Worm (Caenorhabditis elegans): Measurements from ENCODE around the gene cutl-21.

cutl-21 gene

DNA sequence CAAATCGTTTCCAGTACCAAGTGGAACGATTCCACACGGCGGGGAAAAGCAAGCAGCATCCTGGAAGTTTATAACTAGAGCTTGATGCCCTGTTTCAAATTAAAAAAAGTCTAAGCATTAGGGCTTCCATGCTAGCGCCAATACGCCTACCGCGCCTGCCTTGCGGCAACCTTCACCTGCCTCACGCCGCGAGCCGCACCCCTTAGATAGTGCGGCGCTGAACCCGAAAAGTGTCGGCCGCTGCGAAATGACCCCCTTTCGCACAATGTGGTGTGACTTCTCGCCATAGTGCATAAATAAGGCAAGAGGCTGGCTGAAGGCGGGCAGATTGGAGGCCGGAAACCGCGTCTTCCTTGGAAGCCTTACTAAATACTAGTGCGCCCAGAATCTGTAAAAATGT lies 17.7 kb upstream of the cutl-21 start (continued):
- TF ChIP-seq K11D2.4 (GFP tag; IDR thresholded peaks at IDR 0.05) = no peak
- no peak for TF ChIP-seq Y67H2A.10 (GFP tag; conservative IDR thresholded peaks at IDR 0.05)
- TF ChIP-seq ceh-91 (GFP tag; IDR thresholded peaks at IDR 0.05) = no peak
- TF ChIP-seq ceh-79 (tag; optimal IDR thresholded peaks at IDR 0.05) = no peak
- TF ChIP-seq gei-17 (GFP tag; optimal IDR thresholded peaks at IDR 0.05) = no peak
- TF ChIP-seq F55B11.4 (tag; optimal IDR thresholded peaks at IDR 0.05; ENCODE audit: borderline replicate concordance, insufficient read depth) = no peak
- TF ChIP-seq sptf-2 (GFP tag; optimal IDR thresholded peaks at IDR 0.05) = no peak

DNA sequence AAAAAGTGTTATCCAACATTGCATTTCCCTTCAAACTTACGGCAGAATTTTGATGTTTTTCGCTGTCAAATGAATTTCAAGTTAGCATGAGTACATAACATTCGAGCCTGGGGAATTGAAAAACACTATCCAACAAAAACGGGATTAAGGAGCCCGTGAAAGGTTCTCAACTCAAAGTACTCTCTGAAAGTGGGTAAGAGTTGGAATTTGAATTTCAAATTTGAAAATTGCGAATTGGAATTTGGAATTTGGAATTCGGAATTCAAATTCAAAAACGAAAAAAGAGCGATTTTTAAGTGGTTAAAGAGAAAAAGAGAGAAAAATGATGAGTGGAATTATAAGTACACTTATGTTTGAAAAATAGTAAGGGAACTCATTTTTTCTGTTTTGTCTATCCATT lies 12.9 kb upstream of the cutl-21 start, which contains the start of the genes C09E10.3 and dgk-1:
C09E10.3 (minus strand) TSS at position 101 of the 400 bp plus-strand sequence.
dgk-1 (minus strand) TSS at position 183 of the 400 bp plus-strand sequence.
- TF ChIP-seq B0261.1 (tag; optimal IDR thresholded peaks at IDR 0.05) (no peak), madf-8 (GFP tag; conservative IDR thresholded peaks at IDR 0.05) (no peak), sptf-2 (GFP tag; optimal IDR thresholded peaks at IDR 0.05) (no peak), bed-1 (GFP tag; IDR thresholded peaks at IDR 0.05) (no peak)

DNA sequence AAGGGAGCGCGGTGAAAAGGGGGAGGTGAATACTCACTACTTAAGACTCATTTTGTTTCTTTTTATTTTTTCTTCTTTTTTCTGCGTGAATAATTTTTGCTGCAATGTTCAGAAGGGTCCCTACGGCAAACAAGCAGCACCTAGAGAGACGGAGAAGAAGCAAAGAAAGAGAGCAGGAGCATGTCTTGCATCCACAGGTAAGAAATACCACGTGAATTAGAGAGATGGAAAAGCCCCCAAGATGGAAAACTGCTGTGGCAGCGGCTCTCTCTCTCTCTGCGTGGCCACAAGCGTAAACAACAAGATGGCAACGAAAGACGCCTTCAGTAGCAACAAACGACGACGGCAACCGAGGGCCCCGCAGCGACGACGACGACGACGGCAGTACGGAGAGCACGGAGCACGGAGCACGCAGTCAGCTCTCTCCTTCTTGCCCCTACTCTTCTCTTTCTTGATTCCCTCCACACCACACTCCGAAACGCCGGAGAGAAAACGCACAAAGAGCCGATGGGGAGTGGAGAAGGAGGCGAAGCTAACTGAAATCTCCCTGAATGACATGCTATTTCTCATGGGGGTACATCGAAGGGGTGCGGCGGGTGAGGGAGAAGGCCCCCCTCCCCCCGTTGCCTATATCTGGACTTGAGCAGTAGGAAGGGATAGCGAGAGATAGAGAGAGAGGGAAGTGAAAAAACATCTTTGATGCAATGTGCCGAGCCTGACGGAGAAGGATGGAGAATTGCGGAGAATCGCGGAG lies 11.3 kb upstream of the cutl-21 start:
- TF ChIP-seq pbrm-1 (GFP tag; IDR thresholded peaks at IDR 0.05) (0 out of 2 replicates have a peak, but pooled peaks have one; percentile 14), nhr-179 (tag; optimal IDR thresholded peaks at IDR 0.05) (no peak), B0035.1 (tag; optimal IDR thresholded peaks at IDR 0.05) (peak; percentile 20), rec-8 (tag; optimal IDR thresholded peaks at IDR 0.05) (no peak), hsf-1 (GFP tag; IDR thresholded peaks at IDR 0.05) (no peak), zfh-2 (GFP tag; conservative IDR thresholded peaks at IDR 0.05) (peak; percentile 95), snpc-4 (GFP tag; optimal IDR thresholded peaks at IDR 0.05) (no peak), snpc-4 (tag; optimal IDR thresholded peaks at IDR 0.05) (peak in 2 of 4 experiments; percentile 37 to 41), egl-18 (GFP tag; IDR thresholded peaks at IDR 0.05) (no peak), lin-40 (tag; optimal IDR thresholded peaks at IDR 0.05) (peak; percentile 48), ceh-40 (GFP tag; IDR thresholded peaks at IDR 0.05) (no peak), lin-35 (GFP tag; optimal IDR thresholded peaks at IDR 0.05) (peak in 1 of 3 experiments; percentile 40), hlh-12 (tag; optimal IDR thresholded peaks at IDR 0.05) (no peak), madf-10 (tag; optimal IDR thresholded peaks at IDR 0.05) (peak; percentile 69), egrh-3 (GFP tag; IDR thresholded peaks at IDR 0.05) (peak; percentile 47; the same call in 1 of the 2 replicates), K12H6.12 (tag; optimal IDR thresholded peaks at IDR 0.05) (peak; percentile 86), F57A8.1 (GFP tag; optimal IDR thresholded peaks at IDR 0.05) (no peak), atf-7 (tag; optimal IDR thresholded peaks at IDR 0.05) (peak; percentile 11), madf-6 (GFP tag; IDR thresholded peaks at IDR 0.05) (no peak), nhr-80 (tag; optimal IDR thresholded peaks at IDR 0.05) (no peak), dpl-1 (GFP tag; optimal IDR thresholded peaks at IDR 0.05) (no peak), hmg-20 (GFP tag; IDR thresholded peaks at IDR 0.05) (peak; percentile 53; the same call in 1 of the 2 replicates), Y67H2A.10 (GFP tag; conservative IDR thresholded peaks at IDR 0.05) (no peak), F23B12.7 (tag; optimal IDR thresholded peaks at IDR 0.05; ENCODE audit: insufficient read depth) (no peak), ceh-27 (GFP tag; optimal IDR thresholded peaks at IDR 0.05) (peak; percentile 43)
